Fruit fly (Drosophila melanogaster) whole organism: ENCODE measurements at regions not wholly inside any gene's neighbourhood (a gene's known extent, or its start where the extent isn't known, plus 50 kb on each side); places are given as distances from the start of the nearest gene placed in this dataset.

Experiments
- pan ChIP-seq: fragments of >200 bp; optimal IDR thresholded peaks from 2 replicates; lab custom pipeline; 2017

- peak; percentile 72 for TF ChIP-seq pan (lab: Kevin White, UChicago)
These were observed 208.2 kb upstream of the DIP1 start for dm6 chrX:21838115-21838514.
